Worm (Caenorhabditis elegans) whole organism, early embryonic: ENCODE data around the gene slo-2.

Source experiments
- B0310.2 ChIP-seq: sonication (generic microtip); optimal IDR thresholded peaks from 2 replicates; lab custom pipeline; 2016; ENCODE audit warnings: mild to moderate bottlenecking, missing genetic modification characterization, missing compliant biosample characterization
- F13C5.2 ChIP-seq: sonication (generic microtip); optimal IDR thresholded peaks from 2 replicates; lab custom pipeline; 2017; ENCODE audit warnings: mild to moderate bottlenecking, missing genetic modification characterization, inconsistent platforms, missing compliant biosample characterization
- ama-1 ChIP-seq: fragments of 150-350 bp; optimal IDR thresholded peaks from 2 replicates; lab custom pipeline; 2014
- ceh-13 ChIP-seq: fragments of 200-800 bp; sonication (Bioruptor generic); optimal IDR thresholded peaks from 2 replicates; lab custom pipeline; 2018; ENCODE audit warnings: mild to moderate bottlenecking, missing genetic modification characterization, missing compliant biosample characterization
- ceh-36 ChIP-seq: sonication (generic microtip); optimal IDR thresholded peaks from 2 replicates; lab custom pipeline; 2016; ENCODE audit warnings: missing genetic modification characterization, inconsistent platforms, missing compliant biosample characterization
- ets-7 ChIP-seq: sonication (generic microtip); optimal IDR thresholded peaks from 2 replicates; lab custom pipeline; 2016; ENCODE audit warnings: missing genotype, missing genetic modification characterization, missing compliant biosample characterization
- flt-1 ChIP-seq: fragments of 200-800 bp; sonication (Bioruptor generic); IDR thresholded peaks from 2 replicates; pipeline ENCODE4 v1.3.6; 2022; ENCODE audit warnings: missing genetic modification characterization, missing compliant biosample characterization
- hmg-4 ChIP-seq: fragments of 200-800 bp; sonication (Bioruptor generic); optimal IDR thresholded peaks from 2 replicates; lab custom pipeline; 2018; ENCODE audit warnings: mild to moderate bottlenecking, missing genetic modification characterization, missing compliant biosample characterization
- scrt-1 ChIP-seq: fragments of 200-800 bp; sonication (Bioruptor generic); IDR thresholded peaks from 2 replicates; pipeline ENCODE4 v1.3.6; 2022; ENCODE audit warnings: missing genetic modification characterization, missing compliant biosample characterization
- sea-1 ChIP-seq: fragments of 200-800 bp; sonication (Bioruptor generic); conservative IDR thresholded peaks from 2 replicates; pipeline ENCODE4 v1.3.6; 2022; ENCODE audit warnings: missing genetic modification characterization, missing compliant biosample characterization
- tbx-11 ChIP-seq: fragments of 200-800 bp; sonication (Bioruptor generic); IDR thresholded peaks from 2 replicates; pipeline ENCODE4 v1.3.6; 2022; ENCODE audit warnings: missing genetic modification characterization, missing compliant biosample characterization
- tbx-37 ChIP-seq: fragments of 200-800 bp; sonication (Bioruptor generic); conservative IDR thresholded peaks from 2 replicates; pipeline ENCODE4 v1.3.6; 2022; ENCODE audit warnings: missing genetic modification reagents, missing genetic modification characterization, missing compliant biosample characterization
- tra-4 ChIP-seq: sonication (generic microtip); optimal IDR thresholded peaks from 2 replicates; lab custom pipeline; 2017; ENCODE audit warnings: missing genetic modification characterization, missing compliant biosample characterization

DNA sequence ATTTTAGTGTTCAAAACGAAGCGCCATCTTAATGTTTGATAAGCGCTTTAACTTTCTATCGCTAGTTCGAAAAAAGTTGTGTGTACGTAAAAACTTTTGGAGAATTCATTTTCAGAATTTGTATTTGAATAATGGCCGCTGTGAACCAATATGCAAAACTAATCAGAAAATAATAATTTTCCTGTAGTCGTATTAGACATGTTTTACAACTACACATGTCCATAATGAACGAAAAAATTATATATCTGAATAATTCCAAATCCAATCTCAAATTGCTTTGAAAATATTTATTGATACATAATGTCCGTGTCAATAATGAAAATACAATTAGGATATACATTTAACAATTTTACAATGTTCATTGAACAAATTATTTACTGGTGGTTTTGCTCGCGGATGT is 1.1 kb upstream of the slo-2 start:
- no peak for TF ChIP-seq tbx-37 (GFP tag; lab: Robert Waterston, UW)
- TF ChIP-seq scrt-1 (GFP tag; lab: Robert Waterston, UW): no peak
- no peak for TF ChIP-seq ets-7 (tag; lab: Kevin White, UChicago)
- no peak for TF ChIP-seq B0310.2
- TF ChIP-seq flt-1 (GFP tag; lab: Robert Waterston, UW): no peak
- no peak for TF ChIP-seq ama-1 (lab: Kevin White, UChicago)
- no peak for TF ChIP-seq F13C5.2
- no peak for TF ChIP-seq tbx-11
- TF ChIP-seq ceh-13 (GFP tag; lab: Kevin White, UChicago): no peak
- no peak for TF ChIP-seq ceh-36 (tag; lab: Kevin White, UChicago)
- no peak for TF ChIP-seq tra-4 (tag; lab: Kevin White, UChicago)
- TF ChIP-seq hmg-4: no peak
- no peak for TF ChIP-seq sea-1 (GFP tag; lab: Robert Waterston, UW)
